Fruit fly (Drosophila melanogaster): ENCODE results near the gene CG34057.

DNA sequence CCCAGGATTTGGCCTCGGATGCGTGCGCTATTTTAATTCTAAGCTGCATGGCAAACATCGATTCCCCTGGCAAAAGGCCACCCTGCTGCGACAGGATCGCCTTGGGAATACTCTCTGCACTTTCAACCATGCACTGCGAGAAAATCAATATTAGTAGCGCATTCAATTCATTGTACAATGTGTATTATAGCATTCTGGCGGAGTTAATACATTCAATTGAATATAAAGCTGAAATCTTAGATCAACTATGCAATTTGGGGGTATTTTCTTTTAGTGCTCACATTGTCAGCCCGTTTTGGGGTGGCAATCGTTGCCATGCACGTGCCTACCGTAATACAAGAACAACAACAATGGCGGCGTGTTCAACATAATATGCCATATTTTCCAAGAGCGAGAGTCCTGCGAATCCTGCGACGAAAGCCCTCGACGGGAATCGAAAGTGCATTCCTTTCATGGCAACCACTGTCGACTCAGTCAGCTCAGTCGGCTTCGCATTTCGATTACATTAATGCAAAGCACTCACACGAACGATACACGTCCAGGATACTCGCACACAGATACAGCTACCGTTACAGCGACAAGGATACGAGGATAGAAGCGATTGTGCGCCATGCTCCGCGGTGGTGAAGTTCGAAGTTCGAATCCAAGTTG is 10.6 kb downstream of the CG34057 start:
- TF ChIP-seq Lpt (GFP tag; optimal IDR thresholded peaks at IDR 0.05) (no peak), lz (GFP tag; optimal IDR thresholded peaks at IDR 0.05) (peak; percentile 50), salr (GFP tag; optimal IDR thresholded peaks at IDR 0.05) (peak in 1 of 2 experiments; percentile 25), CG10669 (GFP tag; optimal IDR thresholded peaks at IDR 0.05) (peak; percentile 54)
